Fruit fly (Drosophila melanogaster) whole organism, embryonic: ENCODE measurements around the gene BNIP3.

Source experiments
- Asciz ChIP-seq: fragments of 200-800 bp; sonication (Bioruptor generic); optimal IDR thresholded peaks from 2 replicates; lab custom pipeline; 2017; ENCODE audit warnings: missing biosample characterization, mild to moderate bottlenecking, missing genetic modification characterization, missing genetic modification reagents
- B-H2 ChIP-seq: fragments of 200-800 bp; sonication (Bioruptor generic); optimal IDR thresholded peaks from 2 replicates; lab custom pipeline; 2018; ENCODE audit warnings: missing biosample characterization, mild to moderate bottlenecking, missing genetic modification characterization
- BEAF-32 ChIP-seq: fragments of 200-800 bp; sonication (Bioruptor generic); optimal IDR thresholded peaks from 3 replicates; lab custom pipeline; 2017; ENCODE audit warnings: missing biosample characterization, missing genetic modification characterization, mild to moderate bottlenecking, moderate library complexity, missing genetic modification reagents
- CG10267 ChIP-seq: fragments of 200-800 bp; sonication (Bioruptor generic); optimal IDR thresholded peaks from 2 replicates; lab custom pipeline; 2018; ENCODE audit warnings: missing biosample characterization, mild to moderate bottlenecking, missing genetic modification characterization, moderate library complexity
- CG13287 ChIP-seq: fragments of 200-800 bp; sonication (Bioruptor generic); IDR thresholded peaks from 2 replicates; pipeline ENCODE4 v1.3.6; 2022; ENCODE audit warnings: missing biosample characterization, missing genetic modification characterization; ENCODE audit not compliant: partially characterized antibody
- CG13894 ChIP-seq: fragments of 200-800 bp; sonication (Bioruptor generic); optimal IDR thresholded peaks from 3 replicates; lab custom pipeline; 2018; ENCODE audit warnings: missing biosample characterization, mild to moderate bottlenecking, missing genetic modification characterization, moderate library complexity
- CG14710 ChIP-seq: fragments of 200-800 bp; sonication (Bioruptor generic); optimal IDR thresholded peaks from 3 replicates; lab custom pipeline; 2019; ENCODE audit warnings: missing biosample characterization, mild to moderate bottlenecking, missing genetic modification characterization, moderate library complexity
- CG15269 ChIP-seq: fragments of 200-800 bp; sonication (Bioruptor generic); optimal IDR thresholded peaks from 2 replicates; lab custom pipeline; 2018; ENCODE audit warnings: missing biosample characterization, mild to moderate bottlenecking, missing genetic modification characterization, moderate library complexity
- CG15514 ChIP-seq: fragments of 200-800 bp; sonication (Bioruptor generic); optimal IDR thresholded peaks from 3 replicates; lab custom pipeline; 2017; ENCODE audit warnings: missing biosample characterization, missing genetic modification characterization, mild to moderate bottlenecking, moderate library complexity, missing genetic modification reagents
- CG2120 ChIP-seq: fragments of 200-800 bp; sonication (Bioruptor generic); optimal IDR thresholded peaks from 3 replicates; lab custom pipeline; 2016; ENCODE audit warnings: missing biosample characterization, missing genetic modification characterization
- CG31441 ChIP-seq: fragments of 200-800 bp; sonication (Bioruptor generic); IDR thresholded peaks from 2 replicates; pipeline ENCODE4 v1.3.6; 2022; ENCODE audit warnings: missing biosample characterization, missing genetic modification characterization
- CG33213 ChIP-seq: fragments of 200-800 bp; sonication (Bioruptor generic); optimal IDR thresholded peaks from 3 replicates; lab custom pipeline; 2016; ENCODE audit warnings: missing biosample characterization, missing genetic modification characterization
- CG3995 ChIP-seq: fragments of 200-800 bp; sonication (Bioruptor generic); optimal IDR thresholded peaks from 3 replicates; lab custom pipeline; 2016; ENCODE audit warnings: missing biosample characterization, missing genetic modification characterization
- CG7357 ChIP-seq: fragments of 200-800 bp; sonication (Bioruptor generic); IDR thresholded peaks from 3 replicates; pipeline ENCODE4 v1.3.6; 2022; ENCODE audit warnings: missing biosample characterization, missing genetic modification characterization
- CG7556 ChIP-seq: fragments of 200-800 bp; sonication (Bioruptor generic); optimal IDR thresholded peaks from 2 replicates; lab custom pipeline; 2017; ENCODE audit warnings: missing biosample characterization, mild to moderate bottlenecking, missing genetic modification characterization
- CG8281 ChIP-seq: fragments of 200-800 bp; sonication (Bioruptor generic); optimal IDR thresholded peaks from 2 replicates; lab custom pipeline; 2018; ENCODE audit warnings: missing biosample characterization, mild to moderate bottlenecking, missing genetic modification characterization, moderate library complexity
- CTCF ChIP-seq: fragments of 200-800 bp; sonication (Bioruptor generic); optimal IDR thresholded peaks from 2 replicates; lab custom pipeline; 2017; ENCODE audit warnings: missing biosample characterization, mild to moderate bottlenecking, missing genetic modification characterization, moderate library complexity
- CoRest ChIP-seq: fragments of 200-800 bp; sonication (Bioruptor generic); optimal IDR thresholded peaks from 3 replicates; lab custom pipeline; 2018; ENCODE audit warnings: missing biosample characterization, mild to moderate bottlenecking, missing genetic modification characterization, moderate library complexity
- Dad ChIP-seq: fragments of 200-800 bp; sonication (Bioruptor generic); optimal IDR thresholded peaks from 3 replicates; lab custom pipeline; 2016; ENCODE audit warnings: missing biosample characterization, missing genetic modification characterization
- Dp ChIP-seq: fragments of 200-800 bp; sonication (Bioruptor generic); optimal IDR thresholded peaks from 2 replicates; lab custom pipeline; 2018; ENCODE audit warnings: missing biosample characterization, mild to moderate bottlenecking, missing genetic modification characterization, moderate library complexity
- Ets97D ChIP-seq: fragments of 200-800 bp; sonication (Bioruptor generic); optimal IDR thresholded peaks from 3 replicates; lab custom pipeline; 2016; ENCODE audit warnings: missing biosample characterization, missing genetic modification characterization
- MESR4 ChIP-seq: fragments of 200-800 bp; sonication (Bioruptor generic); optimal IDR thresholded peaks from 2 replicates; lab custom pipeline; 2018; ENCODE audit warnings: missing biosample characterization, mild to moderate bottlenecking, missing genetic modification characterization, moderate library complexity
- Med ChIP-seq: fragments of 200-800 bp; sonication (Bioruptor generic); peaks from one replicate; lab custom pipeline; 2016; ENCODE audit warnings: missing biosample characterization, missing genetic modification characterization, mild to moderate bottlenecking, inconsistent platforms, moderate library complexity
- Pdp1 ChIP-seq, 2 experiments: fragments of 200-800 bp; sonication (Bioruptor generic); optimal IDR thresholded peaks; 3 replicates each; lab custom pipeline; 2016; ENCODE audit warnings: missing biosample characterization in 2 of 2, missing genetic modification characterization in 2 of 2, mild to moderate bottlenecking in 1 of 2, moderate library complexity in 1 of 2
- Scr ChIP-seq: fragments of 200-800 bp; sonication (Bioruptor generic); IDR thresholded peaks from 2 replicates; pipeline ENCODE4 v1.3.6; 2022; ENCODE audit warnings: missing biosample characterization, missing genetic modification characterization; ENCODE audit not compliant: partially characterized antibody
- Spps ChIP-seq: fragments of 200-800 bp; sonication (Bioruptor generic); optimal IDR thresholded peaks from 2 replicates; lab custom pipeline; 2018; ENCODE audit warnings: missing biosample characterization, mild to moderate bottlenecking, missing genetic modification characterization
- YL-1 ChIP-seq: fragments of 200-800 bp; sonication (Bioruptor generic); optimal IDR thresholded peaks from 3 replicates; lab custom pipeline; 2017; ENCODE audit warnings: missing biosample characterization, mild to moderate bottlenecking, missing genetic modification characterization
- bbx ChIP-seq: fragments of 200-800 bp; sonication (Bioruptor generic); IDR thresholded peaks from 2 replicates; pipeline ENCODE4 v1.3.6; 2022; ENCODE audit warnings: missing biosample characterization, missing genetic modification characterization; ENCODE audit not compliant: partially characterized antibody
- bigmax ChIP-seq: fragments of 200-800 bp; sonication (Bioruptor generic); optimal IDR thresholded peaks from 2 replicates; lab custom pipeline; 2018; ENCODE audit warnings: missing biosample characterization, mild to moderate bottlenecking, missing genetic modification characterization
- br ChIP-seq: fragments of >200 bp; optimal IDR thresholded peaks from 2 replicates; lab custom pipeline; 2017
- fd3F ChIP-seq: fragments of 200-800 bp; sonication (Bioruptor generic); optimal IDR thresholded peaks from 2 replicates; lab custom pipeline; 2018; ENCODE audit warnings: missing biosample characterization, mild to moderate bottlenecking, missing genetic modification characterization, moderate library complexity
- fd96Cb ChIP-seq: fragments of 200-800 bp; sonication (Bioruptor generic); optimal IDR thresholded peaks from 2 replicates; lab custom pipeline; 2018; ENCODE audit warnings: missing biosample characterization, mild to moderate bottlenecking, missing genetic modification characterization, moderate library complexity
- gfzf ChIP-seq: fragments of 200-800 bp; sonication (Bioruptor generic); optimal IDR thresholded peaks from 2 replicates; lab custom pipeline; 2016; ENCODE audit warnings: missing biosample characterization, mild to moderate bottlenecking, missing genetic modification characterization, moderate library complexity
- grn ChIP-seq: fragments of 200-800 bp; sonication (Bioruptor generic); optimal IDR thresholded peaks from 3 replicates; lab custom pipeline; 2017; ENCODE audit warnings: missing biosample characterization, missing genetic modification characterization
- hkb ChIP-seq, 2 experiments: fragments of 200-800 bp in 1 of 2; fragments of >200 bp in 1 of 2; sonication (Bioruptor generic) in 1 of 2; IDR thresholded peaks in 1 of 2; optimal IDR thresholded peaks in 1 of 2; 2 replicates each; pipeline versions ENCODE4 v1.3.6 to Lab custom; 2017 to 2022; ENCODE audit warnings: missing biosample characterization in 1 of 2, missing genetic modification characterization in 1 of 2
- lab ChIP-seq: fragments of 200-800 bp; sonication (Bioruptor generic); optimal IDR thresholded peaks from 3 replicates; lab custom pipeline; 2017; ENCODE audit warnings: missing biosample characterization, missing genetic modification characterization, mild to moderate bottlenecking, moderate library complexity, missing genetic modification reagents
- nmo ChIP-seq: fragments of 200-800 bp; sonication (Bioruptor generic); optimal IDR thresholded peaks from 2 replicates; lab custom pipeline; 2018; ENCODE audit warnings: missing biosample characterization, mild to moderate bottlenecking, missing genetic modification characterization, moderate library complexity
- nom ChIP-seq: fragments of 200-800 bp; sonication (Bioruptor generic); optimal IDR thresholded peaks from 2 replicates; lab custom pipeline; 2017; ENCODE audit warnings: missing biosample characterization, missing genetic modification characterization, mild to moderate bottlenecking, moderate library complexity, missing genetic modification reagents
- oc ChIP-seq: fragments of 200-800 bp; sonication (Bioruptor generic); optimal IDR thresholded peaks from 2 replicates; lab custom pipeline; 2018; ENCODE audit warnings: missing biosample characterization, mild to moderate bottlenecking, missing genetic modification characterization, moderate library complexity
- pzg ChIP-seq: fragments of 200-800 bp; sonication (Bioruptor generic); optimal IDR thresholded peaks from 3 replicates; lab custom pipeline; 2018; ENCODE audit warnings: missing biosample characterization, mild to moderate bottlenecking, missing genetic modification characterization, moderate library complexity
- schlank ChIP-seq: fragments of 200-800 bp; sonication (Bioruptor generic); optimal IDR thresholded peaks from 2 replicates; lab custom pipeline; 2018; ENCODE audit warnings: missing biosample characterization, mild to moderate bottlenecking, missing genetic modification characterization
- trem ChIP-seq: fragments of 200-800 bp; optimal IDR thresholded peaks from 3 replicates; lab custom pipeline; 2019; ENCODE audit warnings: missing biosample characterization, mild to moderate bottlenecking, missing genetic modification characterization, moderate library complexity
- zen2 ChIP-seq: fragments of 200-800 bp; sonication (Bioruptor generic); IDR thresholded peaks from 3 replicates; pipeline ENCODE4 v1.3.6; 2022; ENCODE audit warnings: missing biosample characterization, missing genetic modification characterization; ENCODE audit not compliant: partially characterized antibody

The BNIP3 gene

DNA sequence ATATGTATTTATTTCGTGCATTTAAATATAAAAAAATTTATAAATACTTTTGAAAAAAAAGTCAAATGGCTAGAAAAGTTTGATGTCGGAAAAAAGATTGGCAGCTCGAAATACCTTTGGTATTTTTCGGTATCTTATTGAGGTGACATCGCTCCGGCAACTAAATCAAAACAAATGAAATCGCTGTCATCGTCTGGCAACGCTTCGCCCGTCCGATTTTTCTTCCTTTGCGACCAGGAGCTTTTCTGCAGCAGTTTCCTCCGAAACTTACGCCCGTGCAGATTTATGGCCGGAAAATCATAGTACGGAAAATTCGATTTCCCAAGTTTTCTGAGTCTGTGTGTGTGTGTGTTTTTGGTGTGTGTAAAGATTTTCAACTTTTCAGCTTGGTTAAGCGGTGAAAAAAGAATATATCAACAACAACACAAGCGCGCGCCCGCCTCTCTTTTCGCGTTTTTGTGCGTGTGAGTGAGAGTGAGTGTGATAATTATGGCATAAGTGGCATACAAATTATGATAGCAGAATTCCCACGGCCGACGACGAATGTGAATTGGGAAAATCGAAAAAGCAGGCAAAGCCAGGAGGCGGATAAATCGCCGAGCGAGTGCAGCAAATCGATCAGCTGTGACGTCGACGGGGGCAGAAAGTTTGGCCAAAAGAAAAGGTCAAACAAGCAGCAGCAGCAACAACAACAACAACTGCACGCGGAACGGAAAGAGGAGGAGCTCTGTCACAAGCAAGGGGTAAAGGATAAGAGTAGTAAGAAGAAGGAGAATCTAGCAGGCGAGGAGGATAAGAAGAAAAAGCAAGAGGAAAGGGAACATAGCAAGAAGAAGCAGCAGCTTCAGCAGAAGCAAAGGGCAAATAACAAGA lies 21.8 kb downstream of the BNIP3 start, which contains the start of gene CG32425 (continued):
- TF ChIP-seq hkb (optimal IDR thresholded peaks at IDR 0.05; lab: Kevin White, UChicago), result no peak
- no peak for TF ChIP-seq hkb (GFP tag; IDR thresholded peaks at IDR 0.05; lab: Robert Waterston, UW)
- peak; percentile 7 for TF ChIP-seq nom (GFP tag; lab: Kevin White, UChicago)
- no peak for TF ChIP-seq zen2 (GFP tag; lab: Robert Waterston, UW)
- TF ChIP-seq CG15269, result peak; percentile 21
- TF ChIP-seq CTCF (GFP tag; lab: Kevin White, UChicago), result peak; percentile 42
- peak; percentile 30; the same call in 1 of the 2 replicates for TF ChIP-seq CG13287 (GFP tag; lab: Robert Waterston, UW)
- TF ChIP-seq Pdp1 (GFP tag; optimal IDR thresholded peaks at IDR 0.05; lab: Kevin White, UChicago), result peak in 1 of 2 experiments; percentile 80
- TF ChIP-seq gfzf, result peak; percentile 47

DNA sequence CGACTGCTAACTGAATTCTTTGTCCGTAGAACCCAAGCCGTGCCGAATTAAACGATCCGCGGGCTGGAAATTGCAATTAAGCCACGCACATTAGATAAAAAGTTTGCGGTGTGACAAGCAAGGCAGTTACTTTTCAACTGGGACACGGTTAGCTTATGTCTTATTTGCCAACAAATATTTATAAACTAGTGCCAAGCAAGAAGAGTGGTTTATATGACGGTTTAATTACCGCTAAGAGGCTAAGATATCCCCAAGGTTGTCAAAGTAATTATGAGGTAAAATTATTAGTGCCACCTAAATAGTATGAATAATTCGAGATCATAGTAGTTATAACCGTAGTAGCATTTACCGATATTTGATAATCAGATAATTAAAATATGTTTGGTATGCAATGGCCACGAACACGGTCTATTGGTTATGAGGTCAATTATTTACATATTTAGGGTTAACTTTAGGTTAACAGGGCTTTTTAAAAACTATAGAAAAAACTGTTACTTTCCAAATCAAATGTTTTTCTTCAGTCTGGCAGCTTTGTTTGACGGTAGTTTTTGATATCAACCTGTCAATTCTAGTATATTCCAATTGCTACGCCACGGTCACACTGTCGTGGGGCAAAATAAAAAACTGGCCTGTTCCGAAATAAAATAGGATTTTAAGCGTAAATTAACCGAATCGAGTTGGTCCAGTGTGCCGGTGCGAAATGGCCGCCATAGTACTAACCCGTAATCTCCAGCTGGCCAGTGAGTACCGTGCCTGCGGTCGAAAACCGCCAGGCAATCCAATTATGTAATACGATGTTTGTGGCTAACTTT lies 24.2 kb downstream of the BNIP3 start, which contains the start of gene ZnT77C:
ZnT77C (minus strand) TSS at position 142 of the 812 bp plus-strand sequence.
- TF ChIP-seq CG33213 (GFP tag; lab: Kevin White, UChicago), result peak; percentile 72
- peak; percentile 3 for TF ChIP-seq CG15514 (GFP tag; lab: Kevin White, UChicago)
- TF ChIP-seq fd96Cb (tag; lab: Kevin White, UChicago), result no peak
- TF ChIP-seq Dp (GFP tag; lab: Kevin White, UChicago), result peak; percentile 54
- peak; percentile 80 for TF ChIP-seq pzg
- peak; percentile 35; the same call in 1 of the 2 replicates for TF ChIP-seq Scr (GFP tag; lab: Robert Waterston, UW)
- peak; percentile 32 for TF ChIP-seq YL-1 (GFP tag; lab: Kevin White, UChicago)
- TF ChIP-seq CG7357 (GFP tag; lab: Robert Waterston, UW), result no peak
- TF ChIP-seq grn (GFP tag; lab: Kevin White, UChicago), result no peak
- TF ChIP-seq Asciz (GFP tag; lab: Kevin White, UChicago), result no peak
- TF ChIP-seq trem (tag; lab: Kevin White, UChicago), result peak; percentile 73
- peak; percentile 32 for TF ChIP-seq Med (GFP tag; lab: Kevin White, UChicago)
- peak; percentile 9 for TF ChIP-seq nmo (GFP tag; lab: Kevin White, UChicago)
- TF ChIP-seq CG13287 (GFP tag; lab: Robert Waterston, UW), result peak; percentile 26; the same call in 1 of the 2 replicates
- TF ChIP-seq CG8281, result peak; percentile 90
- peak; percentile 79 for TF ChIP-seq MESR4 (GFP tag; lab: Kevin White, UChicago)
- peak; percentile 47 for TF ChIP-seq CG13894
- peak; percentile 37 for TF ChIP-seq lab (GFP tag; lab: Kevin White, UChicago)
- TF ChIP-seq br, result no peak
- TF ChIP-seq CG14710, result peak; percentile 13
- no peak for TF ChIP-seq CG7556
- no peak for TF ChIP-seq hkb (optimal IDR thresholded peaks at IDR 0.05; lab: Kevin White, UChicago)
- TF ChIP-seq hkb (GFP tag; IDR thresholded peaks at IDR 0.05; lab: Robert Waterston, UW), result no peak
- no peak for TF ChIP-seq Spps (tag; lab: Kevin White, UChicago)
- TF ChIP-seq Ets97D (GFP tag; lab: Kevin White, UChicago), result peak; percentile 29
- TF ChIP-seq schlank (tag; lab: Kevin White, UChicago), result no peak
- TF ChIP-seq bigmax (GFP tag; lab: Kevin White, UChicago), result peak; percentile 56
- TF ChIP-seq CG10267, result peak; percentile 33
- no peak for TF ChIP-seq CG31441 (GFP tag; lab: Robert Waterston, UW)
- peak; percentile 48 for TF ChIP-seq CoRest (tag; lab: Kevin White, UChicago)
- peak; percentile 41 for TF ChIP-seq BEAF-32
- peak; percentile 93 for TF ChIP-seq CG3995 (GFP tag; lab: Kevin White, UChicago)
- TF ChIP-seq oc (tag; lab: Kevin White, UChicago), result no peak
- no peak for TF ChIP-seq Dad
- TF ChIP-seq bbx, result 0 out of 2 replicates have a peak, but pooled peaks have one; percentile 6
- TF ChIP-seq fd3F (GFP tag; lab: Kevin White, UChicago), result peak; percentile 24
- peak; percentile 32 for TF ChIP-seq CG2120
- TF ChIP-seq B-H2 (GFP tag; lab: Kevin White, UChicago), result peak; percentile 25
